Fruit fly (Drosophila melanogaster) whole organism, adult: Measurements from ENCODE around the gene Naa40.

Experiments used
- CG11617 ChIP-seq: fragments of 200-800 bp; sonication (Bioruptor generic); optimal IDR thresholded peaks from 2 replicates; lab custom pipeline; 2017; ENCODE audit warnings: mild to moderate bottlenecking, missing biosample characterization, missing genetic modification reagents, missing genetic modification characterization
- CG12768 ChIP-seq: fragments of 200-800 bp; sonication (Bioruptor generic); optimal IDR thresholded peaks from 2 replicates; lab custom pipeline; 2017; ENCODE audit warnings: missing biosample characterization, missing genetic modification characterization, mild to moderate bottlenecking, moderate library complexity, missing genetic modification reagents
- CG14711 ChIP-seq: fragments of 200-800 bp; sonication (Bioruptor generic); optimal IDR thresholded peaks from 2 replicates; lab custom pipeline; 2018; ENCODE audit warnings: missing biosample characterization, mild to moderate bottlenecking, missing genetic modification characterization, moderate library complexity
- CG1620 ChIP-seq: fragments of 200-800 bp; sonication (Bioruptor generic); optimal IDR thresholded peaks from 2 replicates; lab custom pipeline; 2016; ENCODE audit warnings: missing biosample characterization, missing genetic modification characterization
- CG33017 ChIP-seq: fragments of 200-800 bp; sonication (Bioruptor generic); optimal IDR thresholded peaks from 2 replicates; lab custom pipeline; 2018; ENCODE audit warnings: missing biosample characterization, mild to moderate bottlenecking, missing genetic modification characterization, moderate library complexity
- CG5204 ChIP-seq: fragments of 200-800 bp; sonication (Bioruptor generic); optimal IDR thresholded peaks from 2 replicates; lab custom pipeline; 2016; ENCODE audit warnings: missing biosample characterization, missing genetic modification characterization
- CG7045 ChIP-seq: fragments of 200-800 bp; sonication (Bioruptor generic); optimal IDR thresholded peaks from 2 replicates; lab custom pipeline; 2017; ENCODE audit warnings: missing biosample characterization, mild to moderate bottlenecking, missing genetic modification characterization
- CG7101 ChIP-seq: fragments of 200-800 bp; sonication (Bioruptor generic); optimal IDR thresholded peaks from 2 replicates; lab custom pipeline; 2018; ENCODE audit warnings: missing biosample characterization, mild to moderate bottlenecking, missing genetic modification characterization, moderate library complexity
- Clk ChIP-seq: fragments of 200-800 bp; sonication (Bioruptor generic); optimal IDR thresholded peaks from 2 replicates; lab custom pipeline; 2017; ENCODE audit warnings: missing biosample characterization, missing genetic modification characterization
- Crg-1 ChIP-seq: fragments of 200-800 bp; sonication (Bioruptor generic); optimal IDR thresholded peaks from 2 replicates; lab custom pipeline; 2016; ENCODE audit warnings: missing biosample characterization, missing genetic modification characterization
- Hr96 ChIP-seq: fragments of 200-800 bp; sonication (Bioruptor generic); optimal IDR thresholded peaks from 2 replicates; lab custom pipeline; 2016; ENCODE audit warnings: missing biosample characterization, missing genetic modification characterization
- Mnt ChIP-seq: fragments of 200-800 bp; sonication (Bioruptor generic); optimal IDR thresholded peaks from 2 replicates; lab custom pipeline; 2016; ENCODE audit warnings: missing biosample characterization, mild to moderate bottlenecking, missing genetic modification characterization
- bab1 ChIP-seq: fragments of 200-800 bp; sonication (Bioruptor generic); optimal IDR thresholded peaks from 3 replicates; lab custom pipeline; 2019; ENCODE audit warnings: missing biosample characterization, mild to moderate bottlenecking, missing genetic modification characterization, moderate library complexity
- cic ChIP-seq: fragments of 200-800 bp; sonication (Bioruptor generic); optimal IDR thresholded peaks from 2 replicates; lab custom pipeline; 2017; ENCODE audit warnings: missing biosample characterization, mild to moderate bottlenecking, missing genetic modification characterization, moderate library complexity
- cnc ChIP-seq, 2 experiments: fragments of >200 bp; optimal IDR thresholded peaks; 2 replicates each; lab custom pipeline; 2017
- kay ChIP-seq: fragments of 200-800 bp; sonication (Bioruptor generic); peaks from one replicate; lab custom pipeline; 2016; ENCODE audit warnings: missing biosample characterization, missing genetic modification characterization, borderline replicate concordance
- ovo ChIP-seq: fragments of 200-800 bp; sonication (Bioruptor generic); optimal IDR thresholded peaks from 2 replicates; lab custom pipeline; 2016; ENCODE audit warnings: missing biosample characterization, missing genetic modification characterization
- pad ChIP-seq: fragments of 200-800 bp; sonication (Bioruptor generic); optimal IDR thresholded peaks from 3 replicates; lab custom pipeline; 2017; ENCODE audit warnings: missing biosample characterization, missing genetic modification characterization, mild to moderate bottlenecking, moderate library complexity, missing genetic modification reagents
- tj ChIP-seq: fragments of 200-800 bp; sonication (Bioruptor generic); optimal IDR thresholded peaks from 3 replicates; lab custom pipeline; 2017; ENCODE audit warnings: missing biosample characterization, mild to moderate bottlenecking, missing genetic modification characterization, moderate library complexity
- toe ChIP-seq: fragments of 200-800 bp; sonication (Bioruptor generic); optimal IDR thresholded peaks from 2 replicates; lab custom pipeline; 2016; ENCODE audit warnings: missing biosample characterization, missing genetic modification characterization

Gene Naa40

DNA sequence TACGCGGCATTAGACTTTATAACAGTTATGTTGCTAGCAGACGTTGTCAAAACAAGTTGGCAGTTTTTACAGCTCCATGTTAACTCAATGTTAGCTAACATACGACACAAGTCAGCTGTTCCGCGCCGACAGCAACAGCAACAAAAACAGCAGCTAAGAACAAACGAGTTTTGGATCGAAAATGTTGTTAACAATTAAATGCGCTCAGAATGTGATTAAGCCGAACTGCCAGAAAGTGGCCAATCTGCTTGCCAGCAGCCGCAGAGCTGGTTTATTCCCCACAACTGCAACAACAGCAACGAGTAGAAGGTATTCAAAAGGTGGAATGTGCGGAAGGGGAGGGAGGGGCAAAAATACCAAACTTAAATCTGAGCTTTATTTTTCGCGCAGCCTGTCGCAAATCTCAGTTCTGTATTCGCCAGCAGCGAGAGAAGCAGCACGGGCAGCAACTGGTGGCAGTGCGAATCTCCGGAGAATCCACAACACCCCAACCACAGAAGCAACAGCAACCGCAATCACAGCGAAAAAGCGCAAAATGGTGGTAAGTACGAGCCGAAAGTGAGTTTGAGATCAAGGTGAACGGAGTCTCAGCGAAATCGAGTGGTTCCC, 1.6 kb downstream of the Naa40 start, which contains the start of gene Pcd:
Pcd (plus strand) TSS at position 116 of the 609 bp plus-strand sequence.
- TF ChIP-seq Crg-1 = no peak
- TF ChIP-seq CG14711 = no peak
- TF ChIP-seq kay (GFP tag; lab: Kevin White, UChicago) = no peak
- peak; percentile 50 for TF ChIP-seq cic (GFP tag; lab: Kevin White, UChicago)
- TF ChIP-seq ovo = no peak
- TF ChIP-seq cnc (optimal IDR thresholded peaks at IDR 0.05; lab: Kevin White, UChicago) = no peak
- no peak for TF ChIP-seq CG33017 (tag; lab: Kevin White, UChicago)
- TF ChIP-seq CG1620 (GFP tag; lab: Kevin White, UChicago) = no peak
- TF ChIP-seq tj = peak; percentile 55
- peak; percentile 27 for TF ChIP-seq Mnt (GFP tag; lab: Kevin White, UChicago)
- no peak for TF ChIP-seq CG7101
- no peak for TF ChIP-seq Hr96 (GFP tag; lab: Kevin White, UChicago)
- no peak for TF ChIP-seq Clk (GFP tag; lab: Kevin White, UChicago)
- peak; percentile 38 for TF ChIP-seq pad
- TF ChIP-seq toe (GFP tag; lab: Kevin White, UChicago) = no peak
- TF ChIP-seq CG11617 (GFP tag; lab: Kevin White, UChicago) = no peak
- no peak for TF ChIP-seq CG5204 (GFP tag; lab: Kevin White, UChicago)
- no peak for TF ChIP-seq CG7045 (GFP tag; lab: Kevin White, UChicago)
- TF ChIP-seq CG12768 (GFP tag; lab: Kevin White, UChicago) = peak; percentile 11
- TF ChIP-seq bab1 = peak; percentile 27

dm6 chr3R:29722238-29722637, 2.5 kb downstream of the Naa40 start, which contains the start of gene CG34296:
TSS of gene CG34296 (plus strand) at chr3R:29722538.
- TF ChIP-seq pad (no peak), CG7045 (GFP tag; lab: Kevin White, UChicago) (no peak), Hr96 (GFP tag; lab: Kevin White, UChicago) (no peak), CG5204 (GFP tag; lab: Kevin White, UChicago) (no peak), kay (GFP tag; lab: Kevin White, UChicago) (no peak), cnc (optimal IDR thresholded peaks at IDR 0.05; lab: Kevin White, UChicago) (no peak), CG11617 (GFP tag; lab: Kevin White, UChicago) (no peak), ovo (no peak), tj (no peak), CG1620 (GFP tag; lab: Kevin White, UChicago) (no peak), CG7101 (no peak), CG12768 (GFP tag; lab: Kevin White, UChicago) (no peak), Crg-1 (no peak), Mnt (GFP tag; lab: Kevin White, UChicago) (no peak), CG33017 (tag; lab: Kevin White, UChicago) (no peak), Clk (GFP tag; lab: Kevin White, UChicago) (no peak), bab1 (no peak), cic (GFP tag; lab: Kevin White, UChicago) (no peak), CG14711 (no peak), toe (GFP tag; lab: Kevin White, UChicago) (no peak)

DNA sequence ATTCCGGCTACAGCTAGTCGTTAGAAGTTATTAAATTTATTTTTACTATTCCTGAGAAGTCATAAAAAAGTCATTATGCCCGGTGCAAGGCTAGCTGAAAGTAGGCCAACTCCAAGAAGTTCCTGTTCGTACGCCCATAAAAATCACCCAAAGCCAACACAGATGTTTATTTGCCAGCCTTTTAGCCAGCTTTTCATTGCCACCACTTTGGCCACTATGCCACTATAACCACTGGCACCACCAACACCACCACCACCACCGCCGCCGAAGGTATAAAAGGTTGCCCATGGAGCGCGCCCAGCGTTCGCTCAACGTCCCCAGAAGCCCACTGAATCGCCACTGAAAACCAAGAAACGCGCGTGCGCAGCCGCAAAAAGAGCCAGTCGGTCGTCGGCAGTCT, 6.4 kb downstream of the Naa40 start, which contains the start of gene CG15506:
CG15506 (plus strand) TSS at position 301 of the 400 bp plus-strand sequence.
- no peak for TF ChIP-seq CG7101
- no peak for TF ChIP-seq CG33017 (tag; lab: Kevin White, UChicago)
- no peak for TF ChIP-seq tj
- TF ChIP-seq CG1620 (GFP tag; lab: Kevin White, UChicago) = no peak
- TF ChIP-seq toe (GFP tag; lab: Kevin White, UChicago) = no peak
- no peak for TF ChIP-seq Clk (GFP tag; lab: Kevin White, UChicago)
- TF ChIP-seq pad = no peak
- no peak for TF ChIP-seq CG11617 (GFP tag; lab: Kevin White, UChicago)
- no peak for TF ChIP-seq CG12768 (GFP tag; lab: Kevin White, UChicago)
- TF ChIP-seq bab1 = no peak

dm6 chr3R:29717519-29717918, 7.2 kb downstream of the Naa40 start:
- TF ChIP-seq CG5204 (GFP tag; lab: Kevin White, UChicago) (no peak), CG14711 (peak; percentile 61), Clk (GFP tag; lab: Kevin White, UChicago) (peak; percentile 38), toe (GFP tag; lab: Kevin White, UChicago) (no peak), CG7101 (peak; percentile 63), CG12768 (GFP tag; lab: Kevin White, UChicago) (peak; percentile 57), CG7045 (GFP tag; lab: Kevin White, UChicago) (peak; percentile 49), tj (no peak), ovo (no peak), CG11617 (GFP tag; lab: Kevin White, UChicago) (no peak), cnc (optimal IDR thresholded peaks at IDR 0.05; lab: Kevin White, UChicago) (no peak), kay (GFP tag; lab: Kevin White, UChicago) (no peak), CG1620 (GFP tag; lab: Kevin White, UChicago) (no peak), CG33017 (tag; lab: Kevin White, UChicago) (peak; percentile 80), bab1 (no peak), Crg-1 (no peak), pad (peak; percentile 9), Hr96 (GFP tag; lab: Kevin White, UChicago) (peak; percentile 35), cic (GFP tag; lab: Kevin White, UChicago) (peak; percentile 8), Mnt (GFP tag; lab: Kevin White, UChicago) (no peak)

DNA sequence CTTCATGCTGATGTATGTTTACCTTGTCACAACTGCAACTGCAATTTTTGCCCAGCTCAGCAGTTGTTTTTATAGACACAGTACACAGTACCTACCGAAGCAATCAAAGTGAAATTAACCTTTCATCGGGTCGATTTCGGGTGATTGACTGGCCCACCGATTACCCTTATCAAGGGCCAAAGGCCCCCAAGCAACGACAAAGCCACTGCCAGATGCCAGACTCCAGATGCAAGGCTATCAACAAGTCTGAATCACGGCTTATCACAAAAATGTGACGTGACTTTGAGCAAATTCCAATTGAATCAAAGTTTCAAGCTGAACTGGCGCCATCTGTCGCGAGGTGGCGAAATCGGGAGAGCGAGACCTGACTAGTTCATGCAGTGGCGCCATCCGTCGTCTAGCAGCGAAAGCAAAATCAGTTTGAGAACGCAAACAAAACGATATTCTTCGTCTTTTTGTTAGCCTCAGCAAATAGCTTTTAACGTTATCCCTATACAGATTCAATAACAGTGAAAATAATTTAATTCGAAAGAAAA, 7.9 kb downstream of the Naa40 start, which contains the start of gene Obp99b:
Obp99b (minus strand) TSS at position 115 of the 536 bp plus-strand sequence.
- TF ChIP-seq Crg-1 (no peak), CG12768 (GFP tag; lab: Kevin White, UChicago) (no peak), CG11617 (GFP tag; lab: Kevin White, UChicago) (no peak), CG5204 (GFP tag; lab: Kevin White, UChicago) (peak; percentile 25), Mnt (GFP tag; lab: Kevin White, UChicago) (no peak), cnc (optimal IDR thresholded peaks at IDR 0.05; lab: Kevin White, UChicago) (no peak), tj (peak; percentile 26), CG7045 (GFP tag; lab: Kevin White, UChicago) (peak; percentile 5), kay (GFP tag; lab: Kevin White, UChicago) (no peak), pad (no peak), ovo (no peak), CG7101 (no peak), CG14711 (no peak), Hr96 (GFP tag; lab: Kevin White, UChicago) (peak; percentile 51), CG33017 (tag; lab: Kevin White, UChicago) (no peak), Clk (GFP tag; lab: Kevin White, UChicago) (no peak), cic (GFP tag; lab: Kevin White, UChicago) (no peak), CG1620 (GFP tag; lab: Kevin White, UChicago) (peak; percentile 4), toe (GFP tag; lab: Kevin White, UChicago) (peak; percentile 38), bab1 (peak; percentile 28)
